Fruit fly (Drosophila melanogaster) whole organism: Measurements from ENCODE around the gene Prim1.

Experiments
- CG8478 ChIP-seq: fragments of >200 bp; optimal IDR thresholded peaks from 2 replicates; lab custom pipeline; 2018; ENCODE audit warnings: inconsistent platforms
- EcR ChIP-seq, 2 experiments: fragments of >200 bp; optimal IDR thresholded peaks; 2 replicates each; lab custom pipeline; 2017; ENCODE audit warnings: missing biosample characterization in 2 of 2, missing genetic modification characterization in 2 of 2, missing genetic modification reagents in 2 of 2
- pan ChIP-seq: fragments of >200 bp; optimal IDR thresholded peaks from 2 replicates; lab custom pipeline; 2017
- psq ChIP-seq: fragments of >200 bp; optimal IDR thresholded peaks from 2 replicates; lab custom pipeline; 2017
- usp ChIP-seq: fragments of >200 bp; optimal IDR thresholded peaks from 2 replicates; lab custom pipeline; 2017; ENCODE audit warnings: missing biosample characterization, missing genetic modification characterization, mixed read lengths

DNA sequence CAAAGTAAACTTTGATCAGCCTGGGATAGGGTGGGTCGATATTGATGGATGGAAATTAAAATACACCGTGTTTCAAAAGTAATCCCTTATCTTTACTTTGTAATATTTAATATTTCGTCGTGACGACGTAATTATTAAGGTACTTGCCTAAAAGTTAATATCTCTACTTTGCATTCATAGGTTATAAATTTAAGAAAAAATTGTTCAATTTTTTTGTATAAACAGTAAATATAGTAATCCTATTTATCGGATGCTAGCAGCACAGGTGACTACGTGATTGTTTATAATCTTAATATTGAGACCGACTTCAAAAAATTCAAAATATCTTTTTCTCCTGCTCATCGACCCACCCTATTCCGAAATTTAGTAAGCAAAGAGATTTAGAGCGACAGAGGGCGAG lies 18.0 kb downstream of the Prim1 start:
- TF ChIP-seq usp (GFP tag; lab: Kevin White, UChicago) (no peak), CG8478 (no peak), EcR (GFP tag; optimal IDR thresholded peaks at IDR 0.05; lab: Kevin White, UChicago) (no peak), psq (lab: Kevin White, UChicago) (no peak), pan (no peak)
